Worm (Caenorhabditis elegans): ENCODE results near the gene snai-1.

DNA sequence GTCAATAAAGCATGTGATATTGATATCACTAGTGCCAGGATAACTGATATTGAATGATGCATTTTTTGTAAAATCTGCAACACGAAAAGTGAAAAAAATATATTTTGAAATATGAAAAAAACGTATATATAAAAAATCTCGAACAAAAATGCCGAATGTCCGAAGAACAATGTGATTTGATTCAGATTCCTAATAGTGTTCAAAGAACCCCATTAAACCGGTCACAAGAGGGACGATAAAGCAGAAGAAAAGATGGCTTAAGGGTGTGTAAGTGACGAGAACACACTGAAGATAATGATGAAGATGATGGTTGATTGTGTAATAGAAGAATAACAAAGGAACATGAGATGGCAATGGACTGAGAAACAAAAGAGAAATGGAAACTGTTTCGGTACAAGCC lies 25.5 kb downstream of the snai-1 start, which contains the start of gene T21D12.14:
- TF ChIP-seq cog-1 (tag; optimal IDR thresholded peaks at IDR 0.05), result no peak
- TF ChIP-seq ztf-29 (GFP tag; IDR thresholded peaks at IDR 0.05), result no peak

Data from whole organism, midembryonic.